Fruit fly (Drosophila melanogaster) whole organism: ENCODE results near the gene mid.

ENCODE experiments used
- CG8478 ChIP-seq: fragments of >200 bp; optimal IDR thresholded peaks from 2 replicates; lab custom pipeline; 2018; ENCODE audit warnings: inconsistent platforms
- Dll ChIP-seq: fragments of >200 bp; optimal IDR thresholded peaks from 2 replicates; lab custom pipeline; 2017
- EcR ChIP-seq, 2 experiments: fragments of >200 bp; optimal IDR thresholded peaks; 2 replicates each; lab custom pipeline; 2017; ENCODE audit warnings: missing biosample characterization in 2 of 2, missing genetic modification characterization in 2 of 2, missing genetic modification reagents in 2 of 2
- pan ChIP-seq: fragments of >200 bp; optimal IDR thresholded peaks from 2 replicates; lab custom pipeline; 2017
- psq ChIP-seq: fragments of >200 bp; optimal IDR thresholded peaks from 2 replicates; lab custom pipeline; 2017
- usp ChIP-seq: fragments of >200 bp; optimal IDR thresholded peaks from 2 replicates; lab custom pipeline; 2017; ENCODE audit warnings: missing biosample characterization, missing genetic modification characterization, mixed read lengths

dm6 chr2L:5415382-5415781, 46.1 kb upstream of the mid start:
- TF ChIP-seq usp = no peak
- no peak for TF ChIP-seq CG8478 (lab: Kevin White, UChicago)
- TF ChIP-seq psq = no peak
- TF ChIP-seq pan (lab: Kevin White, UChicago) = no peak
- TF ChIP-seq Dll = no peak
- TF ChIP-seq EcR (GFP tag; optimal IDR thresholded peaks at IDR 0.05; lab: Kevin White, UChicago) = no peak
